Worm (Caenorhabditis elegans) whole organism, mixed stage, embryonic: ENCODE data around the gene lec-1.
A peak's percentile ranks its signal among the peaks of the same experiment; 100 is the strongest.

ENCODE experiments used
- M03D4.4 ChIP-seq: sonication (generic microtip); optimal IDR thresholded peaks from 2 replicates; lab custom pipeline; 2017; ENCODE audit warnings: mild to moderate bottlenecking, missing genetic modification characterization, missing compliant biosample characterization
- blmp-1 ChIP-seq: fragments of 150-350 bp; optimal IDR thresholded peaks from 2 replicates; lab custom pipeline; 2014; ENCODE audit warnings: missing biosample characterization, missing genetic modification characterization
- drap-1 ChIP-seq: fragments of 200-800 bp; sonication (Bioruptor generic); optimal IDR thresholded peaks from 3 replicates; lab custom pipeline; 2018; ENCODE audit warnings: mild to moderate bottlenecking, missing genetic modification characterization, missing compliant biosample characterization
- hlh-1 ChIP-seq: fragments of 150-350 bp; optimal IDR thresholded peaks from 2 replicates; lab custom pipeline; 2014; ENCODE audit warnings: missing biosample characterization, missing genetic modification reagents, missing genetic modification characterization
- lin-13 ChIP-seq: fragments of 150-350 bp; optimal IDR thresholded peaks from 2 replicates; lab custom pipeline; 2014; ENCODE audit warnings: missing biosample characterization, missing genetic modification characterization
- nhr-12 ChIP-seq: fragments of 150-350 bp; optimal IDR thresholded peaks from 2 replicates; lab custom pipeline; 2014; ENCODE audit warnings: missing biosample characterization, missing genetic modification characterization
- nhr-28 ChIP-seq: fragments of 150-350 bp; optimal IDR thresholded peaks from 2 replicates; lab custom pipeline; 2014; ENCODE audit warnings: missing biosample characterization, missing genetic modification characterization
- pha-4 ChIP-seq: fragments of 150-350 bp; optimal IDR thresholded peaks from 2 replicates; lab custom pipeline; 2018; ENCODE audit warnings: missing biosample characterization, missing genetic modification reagents, missing genetic modification characterization
- unc-120 ChIP-seq: sonication (generic microtip); optimal IDR thresholded peaks from 2 replicates; lab custom pipeline; 2017; ENCODE audit warnings: missing genetic modification characterization, missing compliant biosample characterization; ENCODE audit not compliant: poor library complexity, severe bottlenecking
- unc-62 ChIP-seq: fragments of 150-350 bp; optimal IDR thresholded peaks from 2 replicates; lab custom pipeline; 2014; ENCODE audit warnings: missing biosample characterization, missing genetic modification reagents, missing genetic modification characterization
- ztf-11 ChIP-seq: fragments of 150-350 bp; optimal IDR thresholded peaks from 2 replicates; lab custom pipeline; 2014; ENCODE audit warnings: missing biosample characterization, missing genetic modification characterization

ce11 chrII:13167493-13167892, 27.9 kb upstream of the lec-1 start:
- no peak for TF ChIP-seq lin-13 (tag; lab: Kevin White, UChicago)
- no peak for TF ChIP-seq unc-62 (GFP tag; lab: Kevin White, UChicago)
- no peak for TF ChIP-seq drap-1 (GFP tag; lab: Kevin White, UChicago)
- TF ChIP-seq nhr-12 (tag; lab: Kevin White, UChicago): no peak
- no peak for TF ChIP-seq unc-120
- peak; percentile 79 for TF ChIP-seq blmp-1 (tag; lab: Kevin White, UChicago)
- TF ChIP-seq pha-4: no peak
- no peak for TF ChIP-seq nhr-28 (tag; lab: Kevin White, UChicago)
- TF ChIP-seq hlh-1 (tag; lab: Kevin White, UChicago): no peak
- no peak for TF ChIP-seq ztf-11 (tag; lab: Kevin White, UChicago)
- TF ChIP-seq M03D4.4 (tag; lab: Kevin White, UChicago): no peak
